Worm (Caenorhabditis elegans) whole organism, young adult: Measurements from ENCODE around the gene tnt-3.

Source experiments
- B0336.3 ChIP-seq: fragments of 200-800 bp; sonication (Bioruptor generic); IDR thresholded peaks from 2 replicates; pipeline ENCODE4 v1.3.6; 2022; ENCODE audit warnings: missing genetic modification characterization, missing compliant biosample characterization
- F33H1.4 ChIP-seq: fragments of 200-800 bp; sonication (Bioruptor generic); IDR thresholded peaks from 2 replicates; pipeline ENCODE4 v1.3.6; 2022; ENCODE audit warnings: missing genetic modification reagents, missing genetic modification characterization, missing compliant biosample characterization
- F57A8.1 ChIP-seq: fragments of 200-800 bp; sonication (Bioruptor generic); optimal IDR thresholded peaks from 2 replicates; lab custom pipeline; 2018; ENCODE audit warnings: mild to moderate bottlenecking, missing genetic modification characterization, moderate library complexity, missing compliant biosample characterization
- F57C9.4 ChIP-seq: sonication (generic microtip); optimal IDR thresholded peaks from 2 replicates; lab custom pipeline; 2017; ENCODE audit warnings: mild to moderate bottlenecking, missing genetic modification characterization, missing compliant biosample characterization
- K11D2.4 ChIP-seq: fragments of 200-800 bp; sonication (Bioruptor generic); IDR thresholded peaks from 2 replicates; pipeline ENCODE4 v1.3.6; 2022; ENCODE audit warnings: missing genetic modification reagents, missing genetic modification characterization, missing compliant biosample characterization
- K12H6.12 ChIP-seq: fragments of 200-800 bp; sonication (Bioruptor generic); optimal IDR thresholded peaks from 2 replicates; lab custom pipeline; 2018; ENCODE audit warnings: mild to moderate bottlenecking, missing genetic modification characterization, missing compliant biosample characterization
- Y53G8AR.9 ChIP-seq: fragments of 200-800 bp; sonication (Bioruptor generic); conservative IDR thresholded peaks from 2 replicates; pipeline ENCODE4 v1.3.6; 2022; ENCODE audit warnings: missing genetic modification reagents, missing genetic modification characterization, missing compliant biosample characterization
- Y56A3A.18 ChIP-seq: fragments of 200-800 bp; sonication (Bioruptor generic); IDR thresholded peaks from 2 replicates; pipeline ENCODE4 v1.3.6; 2022; ENCODE audit warnings: missing genetic modification reagents, missing genetic modification characterization, missing compliant biosample characterization
- Y67H2A.10 ChIP-seq: fragments of 200-800 bp; sonication (Bioruptor generic); conservative IDR thresholded peaks from 2 replicates; pipeline ENCODE4 v1.3.6; 2022; ENCODE audit warnings: missing genetic modification reagents, missing genetic modification characterization, missing compliant biosample characterization
- ZK185.1 ChIP-seq: sonication (generic microtip); optimal IDR thresholded peaks from 2 replicates; lab custom pipeline; 2016; ENCODE audit warnings: mild to moderate bottlenecking, missing genetic modification characterization, missing compliant biosample characterization; ENCODE audit not compliant: poor library complexity, severe bottlenecking
- ama-1 ChIP-seq, 3 experiments: fragments of 150-350 bp in 1 of 3; sonication (generic microtip) in 2 of 3; optimal IDR thresholded peaks; 2 replicates each; lab custom pipeline; 2014 to 2018; ENCODE audit warnings: missing biosample characterization in 2 of 3, missing genetic modification characterization in 2 of 3, missing genetic modification reagents in 2 of 3
- atf-7 ChIP-seq: sonication (generic microtip); optimal IDR thresholded peaks from 2 replicates; lab custom pipeline; 2017; ENCODE audit warnings: mild to moderate bottlenecking, missing genetic modification characterization, missing compliant biosample characterization
- attf-5 ChIP-seq: fragments of 200-800 bp; sonication (Bioruptor generic); optimal IDR thresholded peaks from 2 replicates; lab custom pipeline; 2018; ENCODE audit warnings: mild to moderate bottlenecking, missing genetic modification characterization, missing compliant biosample characterization
- ccch-3 ChIP-seq: fragments of 200-800 bp; sonication (Bioruptor generic); optimal IDR thresholded peaks from 2 replicates; lab custom pipeline; 2018; ENCODE audit warnings: mild to moderate bottlenecking, missing genetic modification characterization, missing compliant biosample characterization
- ceh-100 ChIP-seq: fragments of 200-800 bp; sonication (Bioruptor generic); IDR thresholded peaks from 2 replicates; pipeline ENCODE4 v1.3.6; 2022; ENCODE audit warnings: missing genetic modification reagents, missing genetic modification characterization, missing compliant biosample characterization
- ceh-27 ChIP-seq: fragments of 200-800 bp; sonication (Bioruptor generic); optimal IDR thresholded peaks from 2 replicates; lab custom pipeline; 2018; ENCODE audit warnings: mild to moderate bottlenecking, missing genetic modification characterization, moderate library complexity, missing compliant biosample characterization
- chd-7 ChIP-seq: sonication (generic microtip); optimal IDR thresholded peaks from 2 replicates; lab custom pipeline; 2016; ENCODE audit warnings: mild to moderate bottlenecking, missing genetic modification characterization, moderate library complexity, missing compliant biosample characterization
- die-1 ChIP-seq: sonication (generic microtip); optimal IDR thresholded peaks from 2 replicates; lab custom pipeline; 2016; ENCODE audit warnings: missing genotype, mild to moderate bottlenecking, missing genetic modification characterization, missing compliant biosample characterization
- dox-1 ChIP-seq: fragments of 200-800 bp; sonication (Bioruptor generic); IDR thresholded peaks from 2 replicates; pipeline ENCODE4 v1.3.6; 2022; ENCODE audit warnings: missing genetic modification reagents, missing genetic modification characterization, missing compliant biosample characterization
- egl-44 ChIP-seq: fragments of 200-800 bp; sonication (Bioruptor generic); IDR thresholded peaks from 2 replicates; pipeline ENCODE4 v1.3.6; 2022; ENCODE audit warnings: missing genetic modification reagents, missing genetic modification characterization, missing compliant biosample characterization
- egrh-3 ChIP-seq: fragments of 200-800 bp; sonication (Bioruptor generic); IDR thresholded peaks from 2 replicates; pipeline ENCODE4 v1.3.6; 2022; ENCODE audit warnings: missing genetic modification reagents, missing genetic modification characterization, missing compliant biosample characterization
- ekl-4 ChIP-seq: fragments of 200-800 bp; sonication (Bioruptor generic); IDR thresholded peaks from 2 replicates; pipeline ENCODE4 v1.3.6; 2022; ENCODE audit warnings: missing genetic modification reagents, missing genetic modification characterization, missing compliant biosample characterization
- him-1 ChIP-seq: sonication (generic microtip); optimal IDR thresholded peaks from 2 replicates; lab custom pipeline; 2016; ENCODE audit warnings: missing genotype, missing genetic modification reagents, missing genetic modification characterization, missing compliant biosample characterization
- hlh-26 ChIP-seq: fragments of 200-800 bp; sonication (Bioruptor generic); conservative IDR thresholded peaks from 2 replicates; pipeline ENCODE4 v1.3.6; 2022; ENCODE audit warnings: missing genetic modification reagents, missing genetic modification characterization, missing compliant biosample characterization
- hrde-1 ChIP-seq: sonication (generic microtip); optimal IDR thresholded peaks from 2 replicates; lab custom pipeline; 2016; ENCODE audit warnings: missing genetic modification characterization, mild to moderate bottlenecking, missing compliant biosample characterization, moderate library complexity, missing genotype, missing genetic modification reagents, borderline replicate concordance
- lin-26 ChIP-seq: fragments of 200-800 bp; sonication (Bioruptor generic); IDR thresholded peaks from 2 replicates; pipeline ENCODE4 v1.3.6; 2022; ENCODE audit warnings: missing genetic modification reagents, missing genetic modification characterization, missing compliant biosample characterization
- lin-35 ChIP-seq, 3 experiments: fragments of 150-350 bp in 2 of 3; sonication (generic microtip) in 1 of 3; optimal IDR thresholded peaks; 2 replicates each; lab custom pipeline; 2014 to 2018; ENCODE audit warnings: missing biosample characterization in 3 of 3, missing genetic modification characterization in 3 of 3, missing genetic modification reagents in 3 of 3
- lin-40 ChIP-seq: sonication (generic microtip); optimal IDR thresholded peaks from 2 replicates; lab custom pipeline; 2016; ENCODE audit warnings: missing genetic modification characterization, mild to moderate bottlenecking, missing compliant biosample characterization, missing genotype, missing genetic modification reagents
- lir-1 ChIP-seq: fragments of 200-800 bp; sonication (Bioruptor generic); conservative IDR thresholded peaks from 2 replicates; pipeline ENCODE4 v1.3.6; 2022; ENCODE audit warnings: missing genetic modification reagents, missing genetic modification characterization, missing compliant biosample characterization
- madf-6 ChIP-seq: fragments of 200-800 bp; sonication (Bioruptor generic); IDR thresholded peaks from 2 replicates; pipeline ENCODE4 v1.3.6; 2022; ENCODE audit warnings: missing genetic modification reagents, missing genetic modification characterization, missing compliant biosample characterization
- mes-4 ChIP-seq: sonication (generic microtip); optimal IDR thresholded peaks from 2 replicates; lab custom pipeline; 2016; ENCODE audit warnings: missing genotype, missing genetic modification characterization, missing compliant biosample characterization
- nfya-1 ChIP-seq: sonication (generic microtip); optimal IDR thresholded peaks from 2 replicates; lab custom pipeline; 2017; ENCODE audit warnings: antibody characterized with exemption, missing compliant biosample characterization, missing genetic modification characterization, borderline replicate concordance; ENCODE audit not compliant: insufficient read depth
- nhr-80 ChIP-seq: sonication (generic microtip); optimal IDR thresholded peaks from 2 replicates; lab custom pipeline; 2016; ENCODE audit warnings: missing genetic modification characterization, missing compliant biosample characterization
- pbrm-1 ChIP-seq: fragments of 200-800 bp; sonication (Bioruptor generic); IDR thresholded peaks from 2 replicates; pipeline ENCODE4 v1.3.6; 2022; ENCODE audit warnings: missing genetic modification reagents, missing genetic modification characterization, missing compliant biosample characterization
- pha-4 ChIP-seq: fragments of 150-350 bp; sonication (generic microtip); optimal IDR thresholded peaks from 2 replicates; lab custom pipeline; 2014; ENCODE audit warnings: missing biosample characterization, missing genetic modification reagents, missing genetic modification characterization
- rcor-1 ChIP-seq: fragments of 200-800 bp; sonication (Bioruptor generic); IDR thresholded peaks from 2 replicates; pipeline ENCODE4 v1.3.6; 2022; ENCODE audit warnings: missing genetic modification reagents, missing genetic modification characterization, missing compliant biosample characterization
- repo-1 ChIP-seq: sonication (generic microtip); optimal IDR thresholded peaks from 2 replicates; lab custom pipeline; 2017; ENCODE audit warnings: mild to moderate bottlenecking, missing genetic modification characterization, missing compliant biosample characterization
- snpc-4 ChIP-seq, 5 experiments: fragments of 150-350 bp in 1 of 5; sonication (generic microtip) in 4 of 5; optimal IDR thresholded peaks; 2 replicates each; lab custom pipeline; 2014 to 2018; ENCODE audit warnings: missing genetic modification characterization in 5 of 5, missing biosample characterization in 3 of 5, antibody characterized with exemption in 2 of 5, mild to moderate bottlenecking in 2 of 5, missing compliant biosample characterization in 2 of 5, missing genotype in 2 of 5, moderate library complexity in 2 of 5, missing genetic modification reagents in 1 of 5
- tbp1 ChIP-seq: fragments of 200-800 bp; sonication (Bioruptor generic); optimal IDR thresholded peaks from 2 replicates; lab custom pipeline; 2018; ENCODE audit warnings: mild to moderate bottlenecking, missing genetic modification characterization, missing compliant biosample characterization
- unc-130 ChIP-seq: sonication (generic microtip); optimal IDR thresholded peaks from 2 replicates; lab custom pipeline; 2016; ENCODE audit warnings: missing genetic modification reagents, missing genetic modification characterization, missing compliant biosample characterization
- zfh-2 ChIP-seq: fragments of 200-800 bp; sonication (Bioruptor generic); conservative IDR thresholded peaks from 2 replicates; pipeline ENCODE4 v1.3.6; 2022; ENCODE audit warnings: missing genetic modification reagents, missing genetic modification characterization, missing compliant biosample characterization
- ztf-18 ChIP-seq: sonication (generic microtip); optimal IDR thresholded peaks from 2 replicates; lab custom pipeline; 2016; ENCODE audit warnings: missing genotype, mild to moderate bottlenecking, missing genetic modification characterization, missing compliant biosample characterization
- ztf-22 ChIP-seq: fragments of 200-800 bp; sonication (Bioruptor generic); optimal IDR thresholded peaks from 2 replicates; lab custom pipeline; 2018; ENCODE audit warnings: mild to moderate bottlenecking, missing genetic modification characterization, moderate library complexity, missing compliant biosample characterization
- ztf-25 ChIP-seq: fragments of 200-800 bp; sonication (Bioruptor generic); IDR thresholded peaks from 2 replicates; pipeline ENCODE4 v1.3.6; 2022; ENCODE audit warnings: missing genetic modification reagents, missing genetic modification characterization, missing compliant biosample characterization
- ztf-6 ChIP-seq: fragments of 200-800 bp; sonication (Bioruptor generic); IDR thresholded peaks from 2 replicates; pipeline ENCODE4 v1.3.6; 2022; ENCODE audit warnings: missing genetic modification reagents, missing genetic modification characterization, missing compliant biosample characterization

Gene tnt-3

DNA sequence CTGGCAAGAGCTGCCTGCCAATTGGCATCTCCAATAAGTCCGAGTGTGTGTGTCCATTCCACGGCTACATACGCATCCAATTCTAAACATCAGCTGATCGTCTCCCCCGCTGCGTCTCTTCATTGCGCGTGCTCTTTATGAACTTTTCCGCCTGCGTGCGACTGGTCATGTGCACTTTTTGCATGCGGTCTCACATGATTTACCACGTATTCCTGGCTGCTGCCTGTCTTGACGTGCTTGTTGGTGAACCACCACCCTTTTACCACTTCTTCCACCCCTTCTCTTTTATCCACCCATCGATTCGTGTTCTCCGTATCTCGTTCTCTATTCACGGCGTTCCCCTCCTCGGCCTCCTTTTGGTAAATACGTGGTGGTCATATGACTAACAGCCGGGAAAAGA lies 6.7 kb upstream of the tnt-3 start (continued):
- TF ChIP-seq lin-40 (tag; lab: Kevin White, UChicago) (peak; percentile 75), Y67H2A.10 (peak; percentile 74; the same call in 1 of the 2 replicates), attf-5 (GFP tag; lab: Kevin White, UChicago) (peak; percentile 83), hlh-26 (GFP tag; lab: Robert Waterston, UW) (no peak), nhr-80 (tag; lab: Kevin White, UChicago) (peak; percentile 64), ztf-6 (peak; percentile 51; the same call in 1 of the 2 replicates), B0336.3 (peak; percentile 80; the same call in 1 of the 2 replicates), snpc-4 (GFP tag; optimal IDR thresholded peaks at IDR 0.05; lab: Kevin White, UChicago) (no peak), snpc-4 (tag; optimal IDR thresholded peaks at IDR 0.05; lab: Kevin White, UChicago) (peak in 1 of 4 experiments; percentile 61), repo-1 (peak; percentile 45), K11D2.4 (GFP tag; lab: Robert Waterston, UW) (peak; percentile 92), pbrm-1 (peak; percentile 74), K12H6.12 (tag; lab: Kevin White, UChicago) (peak; percentile 83), dox-1 (GFP tag; lab: Robert Waterston, UW) (peak; percentile 89), die-1 (tag; lab: Kevin White, UChicago) (no peak), ama-1 (optimal IDR thresholded peaks at IDR 0.05; lab: Kevin White, UChicago) (no peak), ama-1 (GFP tag; optimal IDR thresholded peaks at IDR 0.05; lab: Kevin White, UChicago) (no peak), madf-6 (GFP tag; lab: Robert Waterston, UW) (no peak), F33H1.4 (GFP tag; lab: Robert Waterston, UW) (no peak), tbp1 (peak; percentile 53), him-1 (tag; lab: Kevin White, UChicago) (no peak), ceh-27 (GFP tag; lab: Kevin White, UChicago) (peak; percentile 80), unc-130 (GFP tag; lab: Kevin White, UChicago) (no peak), ztf-25 (GFP tag; lab: Robert Waterston, UW) (no peak), lin-35 (GFP tag; optimal IDR thresholded peaks at IDR 0.05; lab: Kevin White, UChicago) (peak in 1 of 3 experiments; percentile 29), pha-4 (tag; lab: Kevin White, UChicago) (no peak), chd-7 (tag; lab: Kevin White, UChicago) (peak; percentile 91), ccch-3 (GFP tag; lab: Kevin White, UChicago) (no peak), lin-26 (GFP tag; lab: Robert Waterston, UW) (peak; percentile 72; the same call in 1 of the 2 replicates), Y56A3A.18 (GFP tag; lab: Robert Waterston, UW) (0 out of 2 replicates have a peak, but pooled peaks have one; percentile 48), ZK185.1 (tag; lab: Kevin White, UChicago) (peak; percentile 34), rcor-1 (GFP tag; lab: Robert Waterston, UW) (peak; percentile 77; the same call in 1 of the 2 replicates), egrh-3 (0 out of 2 replicates have a peak, but pooled peaks have one; percentile 37), ztf-18 (peak; percentile 42), ekl-4 (GFP tag; lab: Robert Waterston, UW) (peak; percentile 88)
- TF ChIP-seq, all 124 proteins: peak for 49

DNA sequence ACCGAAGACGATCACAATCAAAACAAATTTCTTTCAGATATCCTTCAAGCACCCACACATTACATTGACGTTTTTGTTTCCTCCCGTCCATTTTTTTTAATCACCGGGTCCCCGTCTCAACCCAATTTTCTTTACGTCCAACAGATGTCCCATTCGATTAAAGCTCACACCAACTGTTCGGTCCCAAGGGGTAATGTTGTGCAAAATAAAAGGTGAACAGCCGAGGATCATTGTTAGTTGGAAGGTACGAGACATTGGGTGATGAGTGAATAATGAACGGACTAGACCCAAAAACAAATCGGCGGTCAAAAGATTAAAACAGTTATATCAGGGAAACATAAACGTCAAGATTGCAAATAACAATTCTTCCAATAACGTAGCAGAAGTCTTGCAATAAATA lies 539 bp upstream of the tnt-3 start:
- TF ChIP-seq atf-7 = no peak
- no peak for TF ChIP-seq F57C9.4 (tag; lab: Kevin White, UChicago)
- peak; percentile 8 for TF ChIP-seq K12H6.12 (tag; lab: Kevin White, UChicago)
- TF ChIP-seq, all 124 proteins: peak for 1

DNA sequence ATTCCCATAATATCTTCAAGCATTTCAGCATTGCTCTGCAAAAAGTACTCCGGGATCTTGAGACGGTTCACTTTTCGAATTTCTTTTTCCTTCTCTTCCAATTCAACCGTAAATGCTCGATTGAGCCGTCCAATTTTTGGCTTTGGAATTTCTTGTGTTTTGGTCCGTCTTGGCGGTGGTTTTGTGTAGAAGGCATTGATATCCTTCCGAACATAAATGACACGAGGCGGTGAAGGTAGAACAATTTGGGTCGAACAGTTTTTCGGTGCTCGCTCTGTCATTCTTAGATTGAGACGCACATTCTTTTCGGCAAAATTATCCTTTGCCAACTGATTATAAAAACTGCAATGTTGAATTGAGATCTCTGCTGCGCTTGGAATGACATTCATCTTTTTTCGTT lies 2.2 kb downstream of the tnt-3 start:
- no peak for TF ChIP-seq ztf-22 (GFP tag; lab: Kevin White, UChicago)
- no peak for TF ChIP-seq ceh-100
- no peak for TF ChIP-seq nfya-1
- TF ChIP-seq zfh-2 (GFP tag; lab: Robert Waterston, UW) = no peak
- no peak for TF ChIP-seq egl-44 (GFP tag; lab: Robert Waterston, UW)
- no peak for TF ChIP-seq hrde-1 (tag; lab: Kevin White, UChicago)
- no peak for TF ChIP-seq pbrm-1
- no peak for TF ChIP-seq F57A8.1
- TF ChIP-seq lir-1 (GFP tag; lab: Robert Waterston, UW) = no peak
- no peak for TF ChIP-seq Y53G8AR.9 (GFP tag; lab: Robert Waterston, UW)
- no peak for TF ChIP-seq mes-4
- TF ChIP-seq ama-1 (optimal IDR thresholded peaks at IDR 0.05; lab: Kevin White, UChicago) = no peak
- no peak for TF ChIP-seq ama-1 (GFP tag; optimal IDR thresholded peaks at IDR 0.05; lab: Kevin White, UChicago)
